Fruit fly (Drosophila melanogaster) whole organism, embryonic: ENCODE data around the gene CG31381.
A peak's percentile ranks its signal among the peaks of the same experiment; 100 is the strongest.

Experiments used
- CG10209 ChIP-seq: fragments of 200-800 bp; sonication (Bioruptor generic); optimal IDR thresholded peaks from 3 replicates; lab custom pipeline; 2017; ENCODE audit warnings: missing biosample characterization, mild to moderate bottlenecking, missing genetic modification characterization, missing genetic modification reagents
- CG10321 ChIP-seq: fragments of 200-800 bp; sonication (Bioruptor generic); IDR thresholded peaks from 2 replicates; pipeline ENCODE4 v1.3.6; 2022; ENCODE audit warnings: missing biosample characterization, missing genetic modification characterization
- CG12299 ChIP-seq: fragments of 200-800 bp; sonication (Bioruptor generic); optimal IDR thresholded peaks from 2 replicates; lab custom pipeline; 2018; ENCODE audit warnings: missing biosample characterization, mild to moderate bottlenecking, missing genetic modification characterization
- CG12659 ChIP-seq: fragments of 200-800 bp; sonication (Bioruptor generic); optimal IDR thresholded peaks from 3 replicates; lab custom pipeline; 2017; ENCODE audit warnings: mild to moderate bottlenecking, missing biosample characterization, missing genetic modification reagents, missing genetic modification characterization
- CG15073 ChIP-seq: fragments of 200-800 bp; sonication (Bioruptor generic); optimal IDR thresholded peaks from 2 replicates; lab custom pipeline; 2016; ENCODE audit warnings: missing biosample characterization, missing genetic modification characterization
- CG15479 ChIP-seq: fragments of 200-800 bp; sonication (Bioruptor generic); optimal IDR thresholded peaks from 3 replicates; lab custom pipeline; 2019; ENCODE audit warnings: missing biosample characterization, mild to moderate bottlenecking, missing genetic modification characterization, moderate library complexity
- CG18011 ChIP-seq: fragments of 200-800 bp; sonication (Bioruptor generic); optimal IDR thresholded peaks from 2 replicates; lab custom pipeline; 2017; ENCODE audit warnings: missing biosample characterization, missing genetic modification characterization, mild to moderate bottlenecking, moderate library complexity, missing genotype
- CG18619 ChIP-seq: fragments of 200-800 bp; sonication (Bioruptor generic); optimal IDR thresholded peaks from 3 replicates; lab custom pipeline; 2017; ENCODE audit warnings: missing biosample characterization, mild to moderate bottlenecking, missing genetic modification characterization
- CG30431 ChIP-seq: fragments of 200-800 bp; sonication (Bioruptor generic); optimal IDR thresholded peaks from 2 replicates; lab custom pipeline; 2017; ENCODE audit warnings: missing biosample characterization, missing genetic modification characterization
- CG3163 ChIP-seq: fragments of 200-800 bp; sonication (Bioruptor generic); optimal IDR thresholded peaks from 3 replicates; lab custom pipeline; 2016; ENCODE audit warnings: missing biosample characterization, missing genetic modification characterization
- CG34224 ChIP-seq: fragments of 200-800 bp; sonication (Bioruptor generic); IDR thresholded peaks from 3 replicates; pipeline ENCODE4 v1.3.6; 2022; ENCODE audit warnings: missing biosample characterization, missing genetic modification characterization; ENCODE audit not compliant: partially characterized antibody
- CG3726 ChIP-seq: fragments of 200-800 bp; sonication (Bioruptor generic); IDR thresholded peaks from 3 replicates; pipeline ENCODE4, ENCODE4 v1.3.6; 2022; ENCODE audit warnings: missing biosample characterization, missing genetic modification characterization
- CG4282 ChIP-seq: fragments of 200-800 bp; sonication (Bioruptor generic); optimal IDR thresholded peaks from 2 replicates; lab custom pipeline; 2016; ENCODE audit warnings: missing biosample characterization, missing genetic modification characterization
- CG7556 ChIP-seq: fragments of 200-800 bp; sonication (Bioruptor generic); optimal IDR thresholded peaks from 2 replicates; lab custom pipeline; 2017; ENCODE audit warnings: missing biosample characterization, mild to moderate bottlenecking, missing genetic modification characterization
- CG8089 ChIP-seq: fragments of 200-800 bp; sonication (Bioruptor generic); optimal IDR thresholded peaks from 3 replicates; lab custom pipeline; 2016; ENCODE audit warnings: missing biosample characterization, missing genetic modification characterization
- CG9215 ChIP-seq: fragments of 200-800 bp; sonication (Bioruptor generic); IDR thresholded peaks from 2 replicates; pipeline ENCODE4 v1.3.6; 2022; ENCODE audit warnings: missing biosample characterization, missing genetic modification characterization
- Dad ChIP-seq: fragments of 200-800 bp; sonication (Bioruptor generic); optimal IDR thresholded peaks from 3 replicates; lab custom pipeline; 2016; ENCODE audit warnings: missing biosample characterization, missing genetic modification characterization
- Dfd ChIP-seq, 2 experiments: fragments of >200 bp; optimal IDR thresholded peaks; 2 replicates each; lab custom pipeline; 2017; ENCODE audit warnings: missing biosample characterization in 2 of 2, missing genetic modification characterization in 2 of 2
- Dip2 ChIP-seq: fragments of 200-800 bp; sonication (Bioruptor generic); IDR thresholded peaks from 2 replicates; pipeline ENCODE4 v1.3.6; 2022; ENCODE audit warnings: missing biosample characterization, missing genetic modification characterization
- Drgx ChIP-seq: fragments of 200-800 bp; sonication (Bioruptor generic); IDR thresholded peaks from 2 replicates; pipeline ENCODE4 v1.3.6; 2022; ENCODE audit warnings: missing biosample characterization, missing genetic modification characterization
- NFAT ChIP-seq: fragments of 200-800 bp; sonication (Bioruptor generic); IDR thresholded peaks from 2 replicates; pipeline ENCODE4 v1.3.6; 2022; ENCODE audit warnings: missing biosample characterization, missing genetic modification characterization
- Opbp ChIP-seq: fragments of 200-800 bp; sonication (Bioruptor generic); IDR thresholded peaks from 3 replicates; pipeline ENCODE4 v1.3.6; 2022; ENCODE audit warnings: missing biosample characterization, missing genetic modification characterization; ENCODE audit not compliant: partially characterized antibody
- Sry-δ ChIP-seq: fragments of 200-800 bp; sonication (Bioruptor generic); optimal IDR thresholded peaks from 2 replicates; lab custom pipeline; 2016; ENCODE audit warnings: missing biosample characterization, missing genetic modification characterization
- Stat92E ChIP-seq, 3 experiments: fragments of >200 bp in 2 of 3; fragments of 200-800 bp in 1 of 3; sonication (Bioruptor generic) in 1 of 3; optimal IDR thresholded peaks; 2 replicates each; lab custom pipeline; 2017 to 2019; ENCODE audit warnings: missing biosample characterization in 3 of 3, missing genetic modification characterization in 3 of 3, mild to moderate bottlenecking in 1 of 3, moderate library complexity in 1 of 3
- Tbp ChIP-seq: fragments of >200 bp; optimal IDR thresholded peaks from 2 replicates; lab custom pipeline; 2018; ENCODE audit warnings: missing biosample characterization, missing genetic modification characterization
- Usf ChIP-seq: fragments of 200-800 bp; sonication (Bioruptor generic); optimal IDR thresholded peaks from 2 replicates; lab custom pipeline; 2017; ENCODE audit warnings: missing genotype, missing biosample characterization, missing genetic modification characterization
- ab ChIP-seq: fragments of 200-800 bp; sonication (Bioruptor generic); optimal IDR thresholded peaks from 2 replicates; lab custom pipeline; 2016; ENCODE audit warnings: missing biosample characterization, missing genetic modification characterization
- bigmax ChIP-seq: fragments of 200-800 bp; sonication (Bioruptor generic); optimal IDR thresholded peaks from 2 replicates; lab custom pipeline; 2018; ENCODE audit warnings: missing biosample characterization, mild to moderate bottlenecking, missing genetic modification characterization
- cad ChIP-seq: fragments of >200 bp; optimal IDR thresholded peaks from 2 replicates; lab custom pipeline; 2017; ENCODE audit warnings: missing biosample characterization, missing genetic modification characterization
- chn ChIP-seq: fragments of 200-800 bp; sonication (Bioruptor generic); optimal IDR thresholded peaks from 2 replicates; lab custom pipeline; 2016; ENCODE audit warnings: missing biosample characterization, missing genetic modification characterization
- dmrt11E ChIP-seq: fragments of 200-800 bp; sonication (Bioruptor generic); optimal IDR thresholded peaks from 3 replicates; lab custom pipeline; 2018; ENCODE audit warnings: missing biosample characterization, mild to moderate bottlenecking, missing genetic modification characterization, moderate library complexity
- dpn ChIP-seq, 2 experiments: fragments of 200-800 bp; sonication (Bioruptor generic); optimal IDR thresholded peaks; 3 replicates each; lab custom pipeline; 2016; ENCODE audit warnings: missing biosample characterization in 2 of 2, missing genetic modification characterization in 2 of 2
- dysf ChIP-seq: fragments of 200-800 bp; sonication (Bioruptor generic); IDR thresholded peaks from 3 replicates; pipeline ENCODE4 v1.3.6; 2022; ENCODE audit warnings: missing biosample characterization, missing genetic modification characterization
- fd64A ChIP-seq: fragments of 200-800 bp; sonication (Bioruptor generic); optimal IDR thresholded peaks from 3 replicates; lab custom pipeline; 2018; ENCODE audit warnings: missing biosample characterization, mild to moderate bottlenecking, missing genetic modification characterization
- fd96Cb ChIP-seq: fragments of 200-800 bp; sonication (Bioruptor generic); optimal IDR thresholded peaks from 2 replicates; lab custom pipeline; 2018; ENCODE audit warnings: missing biosample characterization, mild to moderate bottlenecking, missing genetic modification characterization, moderate library complexity
- gem ChIP-seq: fragments of 200-800 bp; sonication (Bioruptor generic); optimal IDR thresholded peaks from 2 replicates; lab custom pipeline; 2019; ENCODE audit warnings: missing biosample characterization, mild to moderate bottlenecking, missing genetic modification characterization, moderate library complexity
- h ChIP-seq: fragments of >200 bp; optimal IDR thresholded peaks from 2 replicates; lab custom pipeline; 2017
- hb ChIP-seq: fragments of 200-800 bp; sonication (Bioruptor generic); IDR thresholded peaks from 3 replicates; pipeline ENCODE4 v1.3.6; 2022; ENCODE audit warnings: missing biosample characterization, missing genetic modification characterization; ENCODE audit not compliant: partially characterized antibody
- lola ChIP-seq, 3 experiments: fragments of >200 bp in 2 of 3; fragments of 200-800 bp in 1 of 3; sonication (Bioruptor generic) in 1 of 3; optimal IDR thresholded peaks; 2 replicates each; lab custom pipeline; 2017 to 2019; ENCODE audit warnings: missing biosample characterization in 3 of 3, missing genetic modification characterization in 3 of 3, mild to moderate bottlenecking in 1 of 3, moderate library complexity in 1 of 3
- luna ChIP-seq: fragments of 200-800 bp; sonication (Bioruptor generic); optimal IDR thresholded peaks from 2 replicates; lab custom pipeline; 2016; ENCODE audit warnings: missing biosample characterization, missing genetic modification characterization
- oc ChIP-seq: fragments of 200-800 bp; sonication (Bioruptor generic); optimal IDR thresholded peaks from 2 replicates; lab custom pipeline; 2018; ENCODE audit warnings: missing biosample characterization, mild to moderate bottlenecking, missing genetic modification characterization, moderate library complexity
- otp ChIP-seq: fragments of 200-800 bp; sonication (Bioruptor generic); IDR thresholded peaks from 3 replicates; pipeline ENCODE4, ENCODE4 v1.3.6; 2022; ENCODE audit warnings: missing biosample characterization, missing genetic modification characterization
- phol ChIP-seq: fragments of 200-800 bp; sonication (Bioruptor generic); optimal IDR thresholded peaks from 3 replicates; lab custom pipeline; 2018; ENCODE audit warnings: missing biosample characterization, mild to moderate bottlenecking, missing genetic modification characterization, moderate library complexity
- salm ChIP-seq: fragments of 200-800 bp; sonication (Bioruptor generic); optimal IDR thresholded peaks from 2 replicates; lab custom pipeline; 2018; ENCODE audit warnings: missing biosample characterization, mild to moderate bottlenecking, missing genetic modification characterization
- sr ChIP-seq: fragments of 200-800 bp; sonication (Bioruptor generic); IDR thresholded peaks from 3 replicates; pipeline ENCODE4 v1.3.6; 2022; ENCODE audit warnings: missing biosample characterization, missing genetic modification characterization
- sug ChIP-seq: fragments of 200-800 bp; optimal IDR thresholded peaks from 2 replicates; lab custom pipeline; 2019; ENCODE audit warnings: missing biosample characterization, mild to moderate bottlenecking, missing genetic modification characterization, moderate library complexity
- tin ChIP-seq: fragments of 200-800 bp; sonication (Bioruptor generic); optimal IDR thresholded peaks from 3 replicates; lab custom pipeline; 2016; ENCODE audit warnings: missing biosample characterization, missing genetic modification characterization
- tll ChIP-seq, 2 experiments: fragments of 200-800 bp in 1 of 2; fragments of >200 bp in 1 of 2; sonication (Bioruptor generic) in 1 of 2; optimal IDR thresholded peaks; 2 replicates each; lab custom pipeline; 2017 to 2019; ENCODE audit warnings: missing biosample characterization in 2 of 2, missing genetic modification characterization in 2 of 2, mild to moderate bottlenecking in 1 of 2, moderate library complexity in 1 of 2
- ttk ChIP-seq: fragments of 200-800 bp; sonication (Bioruptor generic); IDR thresholded peaks from 2 replicates; pipeline ENCODE4 v2.1.2; 2022; ENCODE audit warnings: missing biosample characterization, missing genetic modification characterization
- usp ChIP-seq: fragments of >200 bp; optimal IDR thresholded peaks from 2 replicates; lab custom pipeline; 2017; ENCODE audit warnings: missing biosample characterization, missing genetic modification characterization
- zfh1 ChIP-seq: fragments of 200-800 bp; sonication (Bioruptor generic); IDR thresholded peaks from 3 replicates; pipeline ENCODE4 v1.3.6; 2022; ENCODE audit warnings: missing biosample characterization, missing genetic modification characterization

CG31381 gene

dm6 chr3R:24850420-24850819, 26.4 kb upstream of the CG31381 start, which contains the start of gene CG7006 (continued):
- TF ChIP-seq CG3726 (GFP tag; lab: Robert Waterston, UW) (no peak), chn (GFP tag; lab: Kevin White, UChicago) (peak; percentile 68), Stat92E (GFP tag; optimal IDR thresholded peaks at IDR 0.05; lab: Kevin White, UChicago) (no peak), lola (GFP tag; optimal IDR thresholded peaks at IDR 0.05; lab: Kevin White, UChicago) (no peak), NFAT (GFP tag; lab: Robert Waterston, UW) (peak; percentile 94), otp (GFP tag; lab: Robert Waterston, UW) (0 out of 3 replicates have a peak, but pooled peaks have one; percentile 18), h (lab: Kevin White, UChicago) (no peak), dysf (peak; percentile 51; the same call in 1 of the 3 replicates), phol (tag; lab: Kevin White, UChicago) (peak; percentile 69), CG9215 (GFP tag; lab: Robert Waterston, UW) (peak; percentile 64; the same call in 1 of the 2 replicates), salm (no peak), Tbp (GFP tag; lab: Kevin White, UChicago) (no peak), dmrt11E (peak; percentile 55), Dip2 (no peak), ttk (GFP tag; lab: Robert Waterston, UW) (peak; percentile 52), Drgx (GFP tag; lab: Robert Waterston, UW) (no peak), CG3163 (GFP tag; lab: Kevin White, UChicago) (peak; percentile 59), hb (GFP tag; lab: Robert Waterston, UW) (peak; percentile 43; the same call in 1 of the 3 replicates), CG15479 (no peak), sr (GFP tag; lab: Robert Waterston, UW) (no peak), oc (no peak), Sry-δ (GFP tag; lab: Kevin White, UChicago) (peak; percentile 76), CG15073 (GFP tag; lab: Kevin White, UChicago) (peak; percentile 13), CG34224 (GFP tag; lab: Robert Waterston, UW) (peak; percentile 72), zfh1 (GFP tag; lab: Robert Waterston, UW) (peak; percentile 74; the same call in 2 of the 3 replicates), CG10321 (no peak), fd96Cb (peak; percentile 12), luna (GFP tag; lab: Kevin White, UChicago) (peak; percentile 16), usp (GFP tag; lab: Kevin White, UChicago) (no peak), CG18011 (no peak), CG12659 (GFP tag; lab: Kevin White, UChicago) (peak; percentile 82), gem (tag; lab: Kevin White, UChicago) (no peak), sug (tag; lab: Kevin White, UChicago) (no peak), ab (GFP tag; lab: Kevin White, UChicago) (peak; percentile 16), CG4282 (GFP tag; lab: Kevin White, UChicago) (peak; percentile 71), bigmax (GFP tag; lab: Kevin White, UChicago) (no peak), dpn (GFP tag; optimal IDR thresholded peaks at IDR 0.05; lab: Kevin White, UChicago) (peak; percentile 84 to 92), CG7556 (GFP tag; lab: Kevin White, UChicago) (peak; percentile 52), cad (GFP tag; lab: Kevin White, UChicago) (no peak), tll (GFP tag; optimal IDR thresholded peaks at IDR 0.05; lab: Kevin White, UChicago) (no peak), CG8089 (GFP tag; lab: Kevin White, UChicago) (no peak), Usf (GFP tag; lab: Kevin White, UChicago) (peak; percentile 55), CG18619 (GFP tag; lab: Kevin White, UChicago) (peak; percentile 8), Opbp (GFP tag; lab: Robert Waterston, UW) (peak; percentile 87), fd64A (GFP tag; lab: Kevin White, UChicago) (no peak), tin (GFP tag; lab: Kevin White, UChicago) (peak; percentile 71), CG10209 (peak; percentile 71), CG12299 (no peak), CG30431 (GFP tag; lab: Kevin White, UChicago) (no peak), Dad (GFP tag; lab: Kevin White, UChicago) (peak; percentile 87), Dfd (GFP tag; optimal IDR thresholded peaks at IDR 0.05; lab: Kevin White, UChicago) (no peak)
